Worm (Caenorhabditis elegans) whole organism, mixed stage, embryonic: Measurements from ENCODE around the gene clec-255.

Experiments
- nhr-12 ChIP-seq: fragments of 150-350 bp; optimal IDR thresholded peaks from 2 replicates; lab custom pipeline; 2014; ENCODE audit warnings: missing biosample characterization, missing genetic modification characterization
- sptf-1 ChIP-seq: sonication (generic microtip); optimal IDR thresholded peaks from 2 replicates; lab custom pipeline; 2017; ENCODE audit warnings: mild to moderate bottlenecking, missing genetic modification characterization, moderate library complexity, missing compliant biosample characterization
- unc-62 ChIP-seq: fragments of 150-350 bp; optimal IDR thresholded peaks from 2 replicates; lab custom pipeline; 2014; ENCODE audit warnings: missing biosample characterization, missing genetic modification reagents, missing genetic modification characterization

ce11 chrV:18771390-18771789, 867 bp upstream of the clec-255 start, which contains the start of gene clec-256:
- TF ChIP-seq nhr-12 (tag; lab: Kevin White, UChicago) (no peak), sptf-1 (tag; lab: Kevin White, UChicago) (no peak), unc-62 (GFP tag; lab: Kevin White, UChicago) (no peak)
